Worm (Caenorhabditis elegans) whole organism, L2 larva: ENCODE results near the gene srh-206.

Experiments
- F13H6.1 ChIP-seq: sonication (generic microtip); optimal IDR thresholded peaks from 2 replicates; lab custom pipeline; 2016; ENCODE audit warnings: missing genetic modification characterization, missing compliant biosample characterization
- R02D3.7 ChIP-seq: fragments of 150-350 bp; optimal IDR thresholded peaks from 2 replicates; lab custom pipeline; 2014; ENCODE audit warnings: missing biosample characterization, missing genetic modification characterization
- ZK546.5 ChIP-seq: sonication (generic microtip); optimal IDR thresholded peaks from 2 replicates; lab custom pipeline; 2017; ENCODE audit warnings: missing biosample characterization, missing genetic modification characterization
- alr-1 ChIP-seq: fragments of 150-350 bp; optimal IDR thresholded peaks from 2 replicates; lab custom pipeline; 2014; ENCODE audit warnings: missing biosample characterization, missing genetic modification characterization
- aly-2 ChIP-seq: fragments of 150-350 bp; optimal IDR thresholded peaks from 2 replicates; lab custom pipeline; 2014; ENCODE audit warnings: missing biosample characterization, missing genetic modification characterization
- blmp-1 ChIP-seq: sonication (generic microtip); optimal IDR thresholded peaks from 2 replicates; lab custom pipeline; 2017; ENCODE audit warnings: missing genetic modification characterization, mild to moderate bottlenecking, missing compliant biosample characterization, antibody characterized with exemption, moderate library complexity; ENCODE audit not compliant: insufficient read depth
- ceh-16 ChIP-seq: fragments of 150-350 bp; optimal IDR thresholded peaks from 2 replicates; lab custom pipeline; 2014; ENCODE audit warnings: missing biosample characterization, missing genetic modification characterization
- ceh-82 ChIP-seq: fragments of 150-350 bp; optimal IDR thresholded peaks from 2 replicates; lab custom pipeline; 2014; ENCODE audit warnings: missing biosample characterization, missing genetic modification characterization
- crh-2 ChIP-seq: sonication (generic microtip); optimal IDR thresholded peaks from 2 replicates; lab custom pipeline; 2017; ENCODE audit warnings: missing biosample characterization, missing genetic modification characterization
- dmd-4 ChIP-seq: sonication (generic microtip); optimal IDR thresholded peaks from 2 replicates; lab custom pipeline; 2017; ENCODE audit warnings: missing biosample characterization, missing genetic modification characterization
- egl-27 ChIP-seq: sonication (generic microtip); optimal IDR thresholded peaks from 3 replicates; lab custom pipeline; 2017; ENCODE audit warnings: missing biosample characterization, missing genetic modification reagents, missing genetic modification characterization
- elt-1 ChIP-seq: fragments of 150-350 bp; optimal IDR thresholded peaks from 2 replicates; lab custom pipeline; 2014; ENCODE audit warnings: missing biosample characterization, missing genetic modification characterization
- fos-1 ChIP-seq: fragments of 150-350 bp; optimal IDR thresholded peaks from 2 replicates; lab custom pipeline; 2014; ENCODE audit warnings: missing biosample characterization, missing genetic modification characterization
- gmeb-1 ChIP-seq: fragments of 150-350 bp; optimal IDR thresholded peaks from 2 replicates; lab custom pipeline; 2014; ENCODE audit warnings: missing biosample characterization, missing genetic modification characterization
- lsy-2 ChIP-seq, 2 experiments: fragments of 150-350 bp in 1 of 2; sonication (generic microtip) in 1 of 2; optimal IDR thresholded peaks; 2 replicates each; lab custom pipeline; 2014 to 2017; ENCODE audit warnings: missing biosample characterization in 2 of 2, missing genetic modification characterization in 2 of 2
- mbf-1 ChIP-seq: sonication (generic microtip); optimal IDR thresholded peaks from 2 replicates; lab custom pipeline; 2017; ENCODE audit warnings: missing biosample characterization, missing genetic modification characterization
- mdl-1 ChIP-seq, 2 experiments: fragments of 150-350 bp in 1 of 2; sonication (generic microtip) in 1 of 2; optimal IDR thresholded peaks; 2 replicates each; lab custom pipeline; 2017; ENCODE audit warnings: missing biosample characterization in 2 of 2, missing genetic modification characterization in 2 of 2
- nhr-10 ChIP-seq: sonication (generic microtip); optimal IDR thresholded peaks from 2 replicates; lab custom pipeline; 2017; ENCODE audit warnings: missing biosample characterization, missing genetic modification characterization
- nhr-11 ChIP-seq: fragments of 150-350 bp; optimal IDR thresholded peaks from 2 replicates; lab custom pipeline; 2014; ENCODE audit warnings: missing biosample characterization, missing genetic modification characterization
- nhr-129 ChIP-seq: fragments of 150-350 bp; optimal IDR thresholded peaks from 2 replicates; lab custom pipeline; 2014; ENCODE audit warnings: missing biosample characterization, missing genetic modification characterization
- nhr-21 ChIP-seq: fragments of 150-350 bp; optimal IDR thresholded peaks from 2 replicates; lab custom pipeline; 2014; ENCODE audit warnings: missing biosample characterization, missing genetic modification characterization
- nhr-23 ChIP-seq: fragments of 150-350 bp; optimal IDR thresholded peaks from 2 replicates; lab custom pipeline; 2014; ENCODE audit warnings: missing biosample characterization, missing genetic modification reagents, missing genetic modification characterization
- nhr-237 ChIP-seq: fragments of 150-350 bp; optimal IDR thresholded peaks from 2 replicates; lab custom pipeline; 2014; ENCODE audit warnings: missing biosample characterization, missing genetic modification characterization
- nhr-25 ChIP-seq: fragments of 150-350 bp; sonication (generic microtip); optimal IDR thresholded peaks from 3 replicates; lab custom pipeline; 2014; ENCODE audit warnings: missing biosample characterization, missing genetic modification characterization
- nhr-6 ChIP-seq: fragments of 150-350 bp; optimal IDR thresholded peaks from 2 replicates; lab custom pipeline; 2014; ENCODE audit warnings: missing biosample characterization, missing genetic modification characterization
- peb-1 ChIP-seq: fragments of 150-350 bp; optimal IDR thresholded peaks from 2 replicates; lab custom pipeline; 2014; ENCODE audit warnings: missing biosample characterization, missing genetic modification characterization
- sem-4 ChIP-seq: fragments of 150-350 bp; optimal IDR thresholded peaks from 2 replicates; lab custom pipeline; 2014; ENCODE audit warnings: missing biosample characterization, missing genetic modification reagents, missing genetic modification characterization
- skn-1 ChIP-seq: sonication (generic microtip); optimal IDR thresholded peaks from 2 replicates; lab custom pipeline; 2017; ENCODE audit warnings: missing biosample characterization, missing genetic modification characterization
- sma-3 ChIP-seq: sonication (generic microtip); optimal IDR thresholded peaks from 2 replicates; lab custom pipeline; 2016; ENCODE audit warnings: missing genetic modification reagents, missing genetic modification characterization, missing compliant biosample characterization
- sma-9 ChIP-seq, 2 experiments: fragments of 150-350 bp in 1 of 2; sonication (generic microtip) in 1 of 2; optimal IDR thresholded peaks; 2 replicates each; lab custom pipeline; 2014 to 2016; ENCODE audit warnings: missing genetic modification characterization in 2 of 2, mild to moderate bottlenecking in 1 of 2, missing biosample characterization in 1 of 2, missing compliant biosample characterization in 1 of 2, missing genetic modification reagents in 1 of 2, moderate library complexity in 1 of 2
- snpc-4 ChIP-seq: fragments of 150-350 bp; optimal IDR thresholded peaks from 2 replicates; lab custom pipeline; 2014; ENCODE audit warnings: missing biosample characterization, missing genetic modification characterization
- unc-39 ChIP-seq: fragments of 150-350 bp; optimal IDR thresholded peaks from 2 replicates; lab custom pipeline; 2014; ENCODE audit warnings: missing biosample characterization, missing genetic modification characterization
- unc-55 ChIP-seq: fragments of 150-350 bp; sonication (generic microtip); optimal IDR thresholded peaks from 3 replicates; lab custom pipeline; 2014; ENCODE audit warnings: missing biosample characterization, missing genetic modification reagents, missing genetic modification characterization
- unc-62 ChIP-seq: fragments of 150-350 bp; optimal IDR thresholded peaks from 2 replicates; lab custom pipeline; 2014; ENCODE audit warnings: missing biosample characterization, missing genetic modification reagents, missing genetic modification characterization
- zag-1 ChIP-seq: fragments of 150-350 bp; optimal IDR thresholded peaks from 2 replicates; lab custom pipeline; 2014; ENCODE audit warnings: missing biosample characterization, missing genetic modification characterization
- ztf-1 ChIP-seq: fragments of 200-800 bp; sonication (Bioruptor generic); conservative IDR thresholded peaks from 2 replicates; pipeline ENCODE4 v1.3.6; 2022; ENCODE audit warnings: missing genetic modification characterization, missing compliant biosample characterization
- ztf-4 ChIP-seq: fragments of 150-350 bp; optimal IDR thresholded peaks from 2 replicates; lab custom pipeline; 2014; ENCODE audit warnings: missing biosample characterization, missing genetic modification characterization

srh-206 gene

DNA sequence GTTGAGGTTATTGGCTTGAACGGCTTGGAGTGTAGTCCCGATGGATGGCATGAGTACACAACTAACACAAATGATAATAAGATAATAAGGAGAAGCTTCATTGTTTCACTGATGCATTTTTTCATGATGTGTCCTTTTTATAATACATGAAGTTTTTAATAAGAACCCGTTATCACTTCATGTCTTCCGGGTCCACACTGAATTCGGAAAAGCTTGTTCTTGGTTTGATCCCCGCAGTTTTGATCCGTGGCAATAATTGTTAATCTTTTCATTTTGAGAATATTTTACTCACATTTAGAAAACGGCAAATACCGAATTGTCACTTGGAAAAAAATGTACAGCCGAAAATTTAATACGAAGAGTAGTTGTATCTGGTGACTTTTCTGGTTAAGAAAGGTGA, 33.9 kb upstream of the srh-206 start, which contains the start of gene Y102A5C.27:
Y102A5C.27 (minus strand) TSS at position 101 of the 400 bp plus-strand sequence.
- TF ChIP-seq elt-1 (tag; lab: Kevin White, UChicago), result no peak
- TF ChIP-seq R02D3.7, result no peak
- no peak for TF ChIP-seq aly-2
- no peak for TF ChIP-seq egl-27 (tag; lab: Kevin White, UChicago)
- no peak for TF ChIP-seq mbf-1

ce11 chrV:16987783-16988182, 33.1 kb upstream of the srh-206 start:
- TF ChIP-seq egl-27 (tag; lab: Kevin White, UChicago) (no peak), peb-1 (tag; lab: Kevin White, UChicago) (no peak), nhr-21 (tag; lab: Kevin White, UChicago) (no peak), crh-2 (no peak), nhr-23 (tag; lab: Kevin White, UChicago) (no peak), mdl-1 (tag; optimal IDR thresholded peaks at IDR 0.05; lab: Kevin White, UChicago) (no peak), alr-1 (tag; lab: Kevin White, UChicago) (no peak), snpc-4 (no peak), blmp-1 (tag; lab: Kevin White, UChicago) (no peak), nhr-11 (no peak), ceh-82 (tag; lab: Kevin White, UChicago) (no peak), nhr-25 (tag; lab: Kevin White, UChicago) (no peak), ztf-1 (GFP tag; lab: Robert Waterston, UW) (no peak)

- TF ChIP-seq skn-1 (tag; lab: Kevin White, UChicago) (no peak), mdl-1 (tag; optimal IDR thresholded peaks at IDR 0.05; lab: Kevin White, UChicago) (no peak), snpc-4 (no peak), ceh-16 (tag; lab: Kevin White, UChicago) (no peak), dmd-4 (tag; lab: Kevin White, UChicago) (no peak), gmeb-1 (no peak), aly-2 (no peak), alr-1 (tag; lab: Kevin White, UChicago) (no peak), sma-3 (GFP tag; lab: Kevin White, UChicago) (no peak), F13H6.1 (tag; lab: Kevin White, UChicago) (no peak), nhr-129 (tag; lab: Kevin White, UChicago) (no peak), unc-55 (no peak), ZK546.5 (tag; lab: Kevin White, UChicago) (no peak), unc-39 (tag; lab: Kevin White, UChicago) (no peak)
- TF ChIP-seq, all 48 proteins: peak for 0
Measured at ce11 chrV:16987035-16987434, 32.4 kb upstream of the srh-206 start, which contains the start of gene Y102A5C.40. Gene Y102A5C.40, minus strand, starts transcription at chrV:16987135.

ce11 chrV:16980368-16980767, 25.7 kb upstream of the srh-206 start, which contains the start of gene srz-54:
Gene srz-54, plus strand, starts transcription at chrV:16980668.
- no peak for TF ChIP-seq sma-9 (GFP tag; optimal IDR thresholded peaks at IDR 0.05; lab: Kevin White, UChicago)
- no peak for TF ChIP-seq sma-9 (tag; optimal IDR thresholded peaks at IDR 0.05; lab: Kevin White, UChicago)
- no peak for TF ChIP-seq ztf-4 (tag; lab: Kevin White, UChicago)
- TF ChIP-seq nhr-237 (tag; lab: Kevin White, UChicago), result no peak
- no peak for TF ChIP-seq unc-62 (GFP tag; lab: Kevin White, UChicago)
- no peak for TF ChIP-seq unc-39 (tag; lab: Kevin White, UChicago)
- no peak for TF ChIP-seq nhr-10 (tag; lab: Kevin White, UChicago)
- TF ChIP-seq egl-27 (tag; lab: Kevin White, UChicago), result no peak
- no peak for TF ChIP-seq ZK546.5 (tag; lab: Kevin White, UChicago)
- no peak for TF ChIP-seq peb-1 (tag; lab: Kevin White, UChicago)
- TF ChIP-seq nhr-6 (tag; lab: Kevin White, UChicago), result no peak
- TF ChIP-seq fos-1 (tag; lab: Kevin White, UChicago), result no peak
- TF ChIP-seq lsy-2 (tag; optimal IDR thresholded peaks at IDR 0.05; lab: Kevin White, UChicago), result no peak
- no peak for TF ChIP-seq nhr-23 (tag; lab: Kevin White, UChicago)
- no peak for TF ChIP-seq unc-55
- TF ChIP-seq crh-2, result no peak
- TF ChIP-seq sem-4 (tag; lab: Kevin White, UChicago), result no peak
- TF ChIP-seq zag-1 (tag; lab: Kevin White, UChicago), result no peak
- no peak for TF ChIP-seq skn-1 (tag; lab: Kevin White, UChicago)
